Fruit fly (Drosophila melanogaster): ENCODE measurements around the gene CRAT.

Gene CRAT

DNA sequence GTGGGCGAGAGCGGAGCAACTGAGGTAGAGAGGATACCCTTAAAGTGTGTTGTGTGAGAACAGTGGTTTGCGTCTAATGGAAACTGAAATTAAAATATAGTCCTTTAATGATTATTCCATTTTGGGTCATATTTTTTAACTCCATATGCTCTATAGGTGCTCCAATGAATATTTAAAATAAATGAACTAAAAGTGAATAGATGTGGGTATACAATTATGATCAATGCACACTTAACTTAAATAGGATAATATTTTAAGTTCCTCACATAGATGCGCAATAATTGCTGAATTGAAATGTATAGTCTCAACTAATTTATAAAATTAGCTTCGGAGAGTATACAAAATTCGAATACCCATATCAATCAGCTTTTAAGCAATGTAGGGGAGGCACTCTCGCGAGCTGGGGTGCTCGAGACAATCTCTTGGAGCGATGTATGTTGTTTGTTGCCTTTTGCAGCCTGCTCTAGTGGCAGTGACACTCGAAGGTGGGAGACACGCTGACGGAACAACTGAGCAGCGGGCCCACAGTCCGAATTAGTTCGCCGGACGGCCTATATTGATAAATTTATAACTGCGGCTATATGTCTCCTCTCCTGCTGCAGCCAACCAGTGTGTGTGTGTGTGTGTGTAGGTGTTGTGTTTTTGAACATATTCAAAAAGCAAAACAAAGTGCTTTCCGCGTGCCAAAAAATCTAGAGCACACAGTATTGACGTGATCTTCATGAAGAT, 22.1 kb downstream of the CRAT start (continued):
- TF ChIP-seq CG4318 (GFP tag; optimal IDR thresholded peaks at IDR 0.05) = peak; percentile 79
- TF ChIP-seq Eip75B (GFP tag; optimal IDR thresholded peaks at IDR 0.05) = peak; percentile 84
- TF ChIP-seq CG11294 (GFP tag; IDR thresholded peaks at IDR 0.05) = 0 out of 2 replicates have a peak, but pooled peaks have one; percentile 29
- TF ChIP-seq fkh (GFP tag; optimal IDR thresholded peaks at IDR 0.05) = no peak
- TF ChIP-seq CG7368 (GFP tag; optimal IDR thresholded peaks at IDR 0.05) = no peak
- TF ChIP-seq CG34406 (GFP tag; optimal IDR thresholded peaks at IDR 0.05) = no peak
- TF ChIP-seq acj6 (GFP tag; optimal IDR thresholded peaks at IDR 0.05) = peak; percentile 83
- no peak for TF ChIP-seq CG6854 (GFP tag; optimal IDR thresholded peaks at IDR 0.05)
- peak; percentile 71 for TF ChIP-seq Lpt (GFP tag; optimal IDR thresholded peaks at IDR 0.05)
- TF ChIP-seq dsx (GFP tag; optimal IDR thresholded peaks at IDR 0.05; ENCODE audit: poor library complexity, severe bottlenecking) = no peak
- peak; percentile 75 for TF ChIP-seq Ets96B (tag; optimal IDR thresholded peaks at IDR 0.05)
- peak; percentile 62 for TF ChIP-seq vri (GFP tag; optimal IDR thresholded peaks at IDR 0.05)
- peak; percentile 73 for TF ChIP-seq Ets21C (GFP tag; optimal IDR thresholded peaks at IDR 0.05)
- TF ChIP-seq Hr38 (GFP tag; optimal IDR thresholded peaks at IDR 0.05) = no peak
- peak; percentile 84 for TF ChIP-seq net (GFP tag; optimal IDR thresholded peaks at IDR 0.05)
- peak; percentile 78 for TF ChIP-seq cyc (GFP tag; optimal IDR thresholded peaks at IDR 0.05)
- TF ChIP-seq CG6792 (GFP tag; optimal IDR thresholded peaks at IDR 0.05) = peak; percentile 81
- peak; percentile 81 for TF ChIP-seq Hr39 (GFP tag; optimal IDR thresholded peaks at IDR 0.05)
- TF ChIP-seq svp (GFP tag) = peak; percentile 93
- peak; percentile 88 for TF ChIP-seq topi (GFP tag; optimal IDR thresholded peaks at IDR 0.05)
- TF ChIP-seq Sox102F (GFP tag; optimal IDR thresholded peaks at IDR 0.05) = peak; percentile 77
- TF ChIP-seq CG11902 (GFP tag; optimal IDR thresholded peaks at IDR 0.05) = peak; percentile 36
- peak; percentile 72 for TF ChIP-seq Sox15 (GFP tag; optimal IDR thresholded peaks at IDR 0.05)
- TF ChIP-seq eg (GFP tag; IDR thresholded peaks at IDR 0.05) = no peak
- peak in 1 of 2 experiments; percentile 89 for TF ChIP-seq salr (GFP tag; optimal IDR thresholded peaks at IDR 0.05)
- peak; percentile 91 for TF ChIP-seq Hr4 (GFP tag; optimal IDR thresholded peaks at IDR 0.05)
- TF ChIP-seq CG6163 (GFP tag; IDR thresholded peaks at IDR 0.05) = peak; percentile 87
- peak; percentile 72 for TF ChIP-seq fd59A (GFP tag; optimal IDR thresholded peaks at IDR 0.05)

DNA sequence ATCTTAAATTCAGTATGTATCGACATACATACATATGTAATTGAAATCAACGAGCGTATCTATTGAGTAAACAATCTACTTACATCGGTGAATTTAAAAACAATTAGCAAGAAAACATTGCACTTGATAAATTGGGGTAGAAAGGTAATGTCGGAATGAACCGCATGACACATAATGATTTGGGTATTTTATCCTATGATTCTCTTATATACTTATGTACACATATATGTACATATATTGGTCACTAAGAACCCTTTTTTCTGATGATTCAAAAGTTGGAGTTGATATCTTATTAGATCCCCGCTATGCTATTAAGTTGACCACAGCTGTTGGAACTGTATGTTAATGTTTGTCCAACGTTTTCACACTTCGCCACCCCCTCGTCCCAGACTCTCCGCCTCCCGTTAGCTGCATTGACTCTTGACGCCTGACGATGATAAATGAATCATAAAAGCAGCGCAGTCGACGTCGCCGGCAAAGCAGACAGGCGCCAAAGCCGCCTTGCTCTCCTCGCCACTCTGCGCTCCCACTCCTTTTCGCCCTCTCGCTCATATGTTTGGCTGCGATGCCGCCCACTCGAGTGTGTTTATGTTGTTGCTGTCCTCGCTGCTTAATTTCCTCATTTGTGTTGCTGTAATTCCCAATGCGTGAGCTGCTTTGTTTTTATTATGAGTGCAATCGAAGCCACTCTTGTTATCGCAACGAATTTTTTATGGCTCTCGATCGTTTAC, 22.8 kb downstream of the CRAT start:
- TF ChIP-seq CG8119 (GFP tag; IDR thresholded peaks at IDR 0.05) (peak; percentile 56; the same call in 1 of the 3 replicates), Blimp-1 (GFP tag; optimal IDR thresholded peaks at IDR 0.05) (no peak), Ets96B (tag; optimal IDR thresholded peaks at IDR 0.05) (peak; percentile 39), CG6792 (GFP tag; optimal IDR thresholded peaks at IDR 0.05) (peak; percentile 13), CG15336 (GFP tag; IDR thresholded peaks at IDR 0.05) (peak; percentile 47; the same call in 1 of the 2 replicates), CG32006 (GFP tag; optimal IDR thresholded peaks at IDR 0.05) (peak; percentile 80), ss (GFP tag; optimal IDR thresholded peaks at IDR 0.05) (peak in 1 of 2 experiments; percentile 5), esn (GFP tag; optimal IDR thresholded peaks at IDR 0.05) (peak; percentile 42), Hr4 (GFP tag; optimal IDR thresholded peaks at IDR 0.05) (peak; percentile 63), Eip75B (GFP tag; optimal IDR thresholded peaks at IDR 0.05) (peak; percentile 48), Eip78C (GFP tag) (peak; percentile 88), eg (GFP tag; IDR thresholded peaks at IDR 0.05) (peak; percentile 53; the same call in 1 of the 3 replicates), CG10631 (GFP tag; optimal IDR thresholded peaks at IDR 0.05) (peak; percentile 35), Eip93F (GFP tag; optimal IDR thresholded peaks at IDR 0.05) (no peak), CG1621 (tag; optimal IDR thresholded peaks at IDR 0.05) (no peak), CG6808 (GFP tag; optimal IDR thresholded peaks at IDR 0.05) (peak; percentile 8), salr (GFP tag; optimal IDR thresholded peaks at IDR 0.05) (peak in 1 of 2 experiments; percentile 49), spab (GFP tag; optimal IDR thresholded peaks at IDR 0.05) (peak; percentile 37), CG16779 (tag; optimal IDR thresholded peaks at IDR 0.05) (no peak), CG11762 (GFP tag; optimal IDR thresholded peaks at IDR 0.05; ENCODE audit: insufficient read depth) (peak; percentile 20), Hr39 (GFP tag; optimal IDR thresholded peaks at IDR 0.05) (peak; percentile 26), CG11294 (GFP tag; IDR thresholded peaks at IDR 0.05) (no peak), Sox14 (GFP tag; optimal IDR thresholded peaks at IDR 0.05) (peak; percentile 3), Lpt (GFP tag; optimal IDR thresholded peaks at IDR 0.05) (peak; percentile 34), fkh (GFP tag; optimal IDR thresholded peaks at IDR 0.05) (peak; percentile 69), Sox102F (GFP tag; optimal IDR thresholded peaks at IDR 0.05) (peak; percentile 7), pdm3 (GFP tag; optimal IDR thresholded peaks at IDR 0.05) (peak; percentile 64), OdsH (GFP tag; optimal IDR thresholded peaks at IDR 0.05) (peak; percentile 57), vri (GFP tag; optimal IDR thresholded peaks at IDR 0.05) (no peak), CG34406 (GFP tag; optimal IDR thresholded peaks at IDR 0.05) (peak; percentile 22), Smox (GFP tag; optimal IDR thresholded peaks at IDR 0.05) (peak; percentile 22)

Measured in whole organism, prepupa.